Fruit fly (Drosophila melanogaster): ENCODE measurements around the gene MTA1-like.

Gene MTA1-like

DNA sequence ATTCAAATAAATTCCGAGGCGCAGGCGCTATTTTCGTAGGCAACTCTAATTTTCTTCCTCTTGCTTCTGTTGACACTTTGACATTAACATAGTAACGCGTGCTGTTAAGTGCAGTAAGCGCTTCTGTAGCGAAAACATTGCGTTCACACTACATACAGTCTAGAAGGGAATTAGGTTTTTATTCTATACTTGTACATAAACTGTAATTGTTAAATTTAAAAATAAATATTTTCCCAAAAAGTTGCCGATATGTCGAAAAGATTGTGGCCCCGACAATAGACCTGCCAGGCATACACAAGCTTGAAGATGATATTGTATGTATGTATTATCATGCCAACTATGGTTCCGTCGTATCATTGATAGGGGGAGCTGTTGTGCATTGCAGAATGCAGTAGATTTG lies 42.1 kb downstream of the MTA1-like start, which contains the start of gene asl (continued):
- no peak for TF ChIP-seq CG14667 (GFP tag; IDR thresholded peaks at IDR 0.05)
- TF ChIP-seq gem (tag; optimal IDR thresholded peaks at IDR 0.05), result peak; percentile 79
- no peak for TF ChIP-seq CG8478 (optimal IDR thresholded peaks at IDR 0.05)
- peak; percentile 30 for TF ChIP-seq jumu (GFP tag; optimal IDR thresholded peaks at IDR 0.05)
- no peak for TF ChIP-seq sens-2 (GFP tag; IDR thresholded peaks at IDR 0.05)
- TF ChIP-seq CG17385 (GFP tag; optimal IDR thresholded peaks at IDR 0.05), result peak; percentile 99
- peak; percentile 33 for TF ChIP-seq B-H2 (GFP tag; optimal IDR thresholded peaks at IDR 0.05)
- TF ChIP-seq CG34422 (GFP tag; IDR thresholded peaks at IDR 0.05), result peak; percentile 64; the same call in 1 of the 3 replicates
- no peak for TF ChIP-seq unc-4 (GFP tag; IDR thresholded peaks at IDR 0.05; ENCODE audit: partially characterized antibody)
- no peak for TF ChIP-seq CG2129 (GFP tag; IDR thresholded peaks at IDR 0.05; ENCODE audit: partially characterized antibody)
- TF ChIP-seq CG5245 (GFP tag; optimal IDR thresholded peaks at IDR 0.05), result peak; percentile 16
- TF ChIP-seq CG10431 (GFP tag; optimal IDR thresholded peaks at IDR 0.05), result peak; percentile 48
- TF ChIP-seq dan (GFP tag; IDR thresholded peaks at IDR 0.05), result no peak
- TF ChIP-seq sug (tag; optimal IDR thresholded peaks at IDR 0.05), result peak; percentile 64
- TF ChIP-seq Camta (GFP tag; optimal IDR thresholded peaks at IDR 0.05), result peak; percentile 56
- peak; percentile 37 for TF ChIP-seq gfzf (GFP tag; optimal IDR thresholded peaks at IDR 0.05)
- peak; percentile 91 for TF ChIP-seq Med (GFP tag)
- TF ChIP-seq nerfin-1 (tag; optimal IDR thresholded peaks at IDR 0.05), result peak; percentile 67
- peak; percentile 84 for TF ChIP-seq E2f2 (GFP tag; IDR thresholded peaks at IDR 0.05)
- peak; percentile 69 for TF ChIP-seq vvl (GFP tag; IDR thresholded peaks at IDR 0.05)
- TF ChIP-seq exex (tag; optimal IDR thresholded peaks at IDR 0.05), result no peak
- peak; percentile 15 for TF ChIP-seq CG11723 (GFP tag; optimal IDR thresholded peaks at IDR 0.05)
- TF ChIP-seq dpn (GFP tag; optimal IDR thresholded peaks at IDR 0.05), result peak; percentile 56 to 65
- peak; percentile 49 for TF ChIP-seq Oaz (GFP tag; IDR thresholded peaks at IDR 0.05)
- TF ChIP-seq row (GFP tag; IDR thresholded peaks at IDR 0.05), result peak; percentile 87
- TF ChIP-seq klu (GFP tag; IDR thresholded peaks at IDR 0.05), result no peak
- peak; percentile 17 for TF ChIP-seq CG10654 (GFP tag; optimal IDR thresholded peaks at IDR 0.05)
- TF ChIP-seq CG30020 (tag; optimal IDR thresholded peaks at IDR 0.05), result peak; percentile 94
- no peak for TF ChIP-seq ind (GFP tag; optimal IDR thresholded peaks at IDR 0.05)
- TF ChIP-seq CG30403 (GFP tag; optimal IDR thresholded peaks at IDR 0.05), result peak; percentile 69
- peak; percentile 71 for TF ChIP-seq CG12769 (tag; optimal IDR thresholded peaks at IDR 0.05)
- peak; percentile 42 for TF ChIP-seq Sry-δ (GFP tag; optimal IDR thresholded peaks at IDR 0.05)
- TF ChIP-seq hb (GFP tag; IDR thresholded peaks at IDR 0.05; ENCODE audit: partially characterized antibody), result no peak
- no peak for TF ChIP-seq p53 (GFP tag; optimal IDR thresholded peaks at IDR 0.05)
- no peak for TF ChIP-seq pfk (GFP tag; optimal IDR thresholded peaks at IDR 0.05)
- no peak for TF ChIP-seq tna (GFP tag; IDR thresholded peaks at IDR 0.05; ENCODE audit: partially characterized antibody)
- peak; percentile 49 for TF ChIP-seq Ada2b (GFP tag; IDR thresholded peaks at IDR 0.05)
- peak; percentile 42 for TF ChIP-seq CG8089 (GFP tag; optimal IDR thresholded peaks at IDR 0.05)
- 0 out of 2 replicates have a peak, but pooled peaks have one; percentile 21 for TF ChIP-seq ap (GFP tag; IDR thresholded peaks at IDR 0.05)
- TF ChIP-seq TFAM (GFP tag; optimal IDR thresholded peaks at IDR 0.05), result no peak
- no peak for TF ChIP-seq pita (GFP tag; optimal IDR thresholded peaks at IDR 0.05)
- peak; percentile 52 for TF ChIP-seq ems (GFP tag; optimal IDR thresholded peaks at IDR 0.05)
- peak; percentile 33 for TF ChIP-seq CG8944 (GFP tag; optimal IDR thresholded peaks at IDR 0.05)
- no peak for TF ChIP-seq CG3407 (GFP tag; optimal IDR thresholded peaks at IDR 0.05)
- TF ChIP-seq CoRest (tag; optimal IDR thresholded peaks at IDR 0.05), result peak; percentile 81
- peak; percentile 65 for TF ChIP-seq dmrt11E (tag; optimal IDR thresholded peaks at IDR 0.05)
- peak; percentile 61 for TF ChIP-seq fd96Cb (tag; optimal IDR thresholded peaks at IDR 0.05)
- TF ChIP-seq CG7928 (GFP tag; optimal IDR thresholded peaks at IDR 0.05), result no peak
- no peak for TF ChIP-seq zen2 (GFP tag; IDR thresholded peaks at IDR 0.05; ENCODE audit: partially characterized antibody)
- peak; percentile 93 for TF ChIP-seq sens (GFP tag)
- peak; percentile 61 for TF ChIP-seq CG10366 (GFP tag; IDR thresholded peaks at IDR 0.05)
- TF ChIP-seq Bteb2 (GFP tag; optimal IDR thresholded peaks at IDR 0.05), result no peak
